Fruit fly (Drosophila melanogaster) whole organism, embryonic: ENCODE measurements around the gene ClC-c.

Source experiments
- Abd-B ChIP-seq: fragments of 200-800 bp; sonication (Bioruptor generic); optimal IDR thresholded peaks from 2 replicates; lab custom pipeline; 2018; ENCODE audit warnings: missing biosample characterization, mild to moderate bottlenecking, missing genetic modification characterization, moderate library complexity
- Blimp-1 ChIP-seq: fragments of 200-800 bp; sonication (Bioruptor generic); optimal IDR thresholded peaks from 3 replicates; lab custom pipeline; 2018; ENCODE audit warnings: missing biosample characterization, missing genetic modification characterization, mild to moderate bottlenecking, moderate library complexity, missing genetic modification reagents
- CG1024 ChIP-seq: fragments of 200-800 bp; sonication (Bioruptor generic); IDR thresholded peaks from 2 replicates; pipeline ENCODE4 v1.3.6; 2022; ENCODE audit warnings: missing biosample characterization, missing genetic modification characterization
- CG14710 ChIP-seq: fragments of 200-800 bp; sonication (Bioruptor generic); optimal IDR thresholded peaks from 3 replicates; lab custom pipeline; 2019; ENCODE audit warnings: missing biosample characterization, mild to moderate bottlenecking, missing genetic modification characterization, moderate library complexity
- CG16863 ChIP-seq: fragments of 200-800 bp; sonication (Bioruptor generic); optimal IDR thresholded peaks from 3 replicates; lab custom pipeline; 2016; ENCODE audit warnings: missing biosample characterization, missing genetic modification characterization
- CG17612 ChIP-seq: fragments of 200-800 bp; sonication (Bioruptor generic); IDR thresholded peaks from 2 replicates; pipeline ENCODE4 v1.3.6; 2022; ENCODE audit warnings: missing biosample characterization, missing genetic modification characterization
- CG17829 ChIP-seq: fragments of 200-800 bp; optimal IDR thresholded peaks from 2 replicates; lab custom pipeline; 2019; ENCODE audit warnings: missing biosample characterization, mild to moderate bottlenecking, missing genetic modification characterization, moderate library complexity
- CG18599 ChIP-seq: fragments of 200-800 bp; sonication (Bioruptor generic); optimal IDR thresholded peaks from 3 replicates; lab custom pipeline; 2017; ENCODE audit warnings: missing biosample characterization, missing genetic modification characterization, mild to moderate bottlenecking, moderate library complexity, missing genetic modification reagents
- CG34224 ChIP-seq: fragments of 200-800 bp; sonication (Bioruptor generic); IDR thresholded peaks from 3 replicates; pipeline ENCODE4 v1.3.6; 2022; ENCODE audit warnings: missing biosample characterization, missing genetic modification characterization; ENCODE audit not compliant: partially characterized antibody
- CG3726 ChIP-seq: fragments of 200-800 bp; sonication (Bioruptor generic); IDR thresholded peaks from 3 replicates; pipeline ENCODE4, ENCODE4 v1.3.6; 2022; ENCODE audit warnings: missing biosample characterization, missing genetic modification characterization
- CG6254 ChIP-seq: fragments of 200-800 bp; sonication (Bioruptor generic); optimal IDR thresholded peaks from 3 replicates; lab custom pipeline; 2017; ENCODE audit warnings: mild to moderate bottlenecking, missing biosample characterization, missing genetic modification reagents, missing genetic modification characterization
- CG9797 ChIP-seq: fragments of 200-800 bp; sonication (Bioruptor generic); optimal IDR thresholded peaks from 3 replicates; lab custom pipeline; 2018; ENCODE audit warnings: missing biosample characterization, mild to moderate bottlenecking, missing genetic modification characterization
- CTCF ChIP-seq: fragments of 200-800 bp; sonication (Bioruptor generic); optimal IDR thresholded peaks from 2 replicates; lab custom pipeline; 2017; ENCODE audit warnings: missing biosample characterization, mild to moderate bottlenecking, missing genetic modification characterization, moderate library complexity
- Chrac-16 ChIP-seq: fragments of 200-800 bp; sonication (Bioruptor generic); optimal IDR thresholded peaks from 3 replicates; lab custom pipeline; 2016; ENCODE audit warnings: missing biosample characterization, missing genetic modification characterization
- CrebB ChIP-seq: fragments of 200-800 bp; sonication (Bioruptor generic); optimal IDR thresholded peaks from 3 replicates; lab custom pipeline; 2018; ENCODE audit warnings: missing biosample characterization, mild to moderate bottlenecking, missing genetic modification characterization
- Dll ChIP-seq: fragments of 200-800 bp; sonication (Bioruptor generic); IDR thresholded peaks from 4 replicates; pipeline ENCODE4 v1.3.6; 2022; ENCODE audit warnings: missing biosample characterization, missing genetic modification characterization; ENCODE audit not compliant: partially characterized antibody
- Hey ChIP-seq: fragments of 200-800 bp; sonication (Bioruptor generic); optimal IDR thresholded peaks from 3 replicates; lab custom pipeline; 2018; ENCODE audit warnings: missing biosample characterization, mild to moderate bottlenecking, missing genetic modification characterization
- HmgZ ChIP-seq: fragments of 200-800 bp; sonication (Bioruptor generic); optimal IDR thresholded peaks from 2 replicates; lab custom pipeline; 2018; ENCODE audit warnings: missing biosample characterization, mild to moderate bottlenecking, missing genetic modification characterization
- Hmr ChIP-seq: fragments of 200-800 bp; sonication (Bioruptor generic); optimal IDR thresholded peaks from 3 replicates; lab custom pipeline; 2017; ENCODE audit warnings: mild to moderate bottlenecking, missing biosample characterization, missing genetic modification reagents, missing genetic modification characterization
- Hr3 ChIP-seq: fragments of 200-800 bp; sonication (Bioruptor generic); optimal IDR thresholded peaks from 3 replicates; lab custom pipeline; 2016; ENCODE audit warnings: missing biosample characterization, missing genetic modification characterization
- Lpt ChIP-seq: fragments of >200 bp; optimal IDR thresholded peaks from 2 replicates; lab custom pipeline; 2018; ENCODE audit warnings: missing biosample characterization, missing genetic modification characterization
- Max ChIP-seq: fragments of 200-800 bp; sonication (Bioruptor generic); optimal IDR thresholded peaks from 2 replicates; lab custom pipeline; 2016; ENCODE audit warnings: missing biosample characterization, mild to moderate bottlenecking, missing genetic modification characterization
- Myb ChIP-seq: fragments of 200-800 bp; sonication (Bioruptor generic); optimal IDR thresholded peaks from 2 replicates; lab custom pipeline; 2016; ENCODE audit warnings: missing biosample characterization, missing genetic modification characterization
- NFAT ChIP-seq: fragments of 200-800 bp; sonication (Bioruptor generic); IDR thresholded peaks from 2 replicates; pipeline ENCODE4 v1.3.6; 2022; ENCODE audit warnings: missing biosample characterization, missing genetic modification characterization
- NfI ChIP-seq: fragments of 200-800 bp; sonication (Bioruptor generic); optimal IDR thresholded peaks from 3 replicates; lab custom pipeline; 2018; ENCODE audit warnings: missing biosample characterization, mild to moderate bottlenecking, missing genetic modification characterization, moderate library complexity
- PHDP ChIP-seq: fragments of 200-800 bp; sonication (Bioruptor generic); optimal IDR thresholded peaks from 3 replicates; lab custom pipeline; 2018; ENCODE audit warnings: missing biosample characterization, mild to moderate bottlenecking, missing genetic modification characterization, moderate library complexity
- Ptx1 ChIP-seq: fragments of 200-800 bp; sonication (Bioruptor generic); IDR thresholded peaks from 2 replicates; pipeline ENCODE4 v1.3.6; 2022; ENCODE audit warnings: missing biosample characterization, missing genetic modification characterization
- Ravus ChIP-seq: fragments of 200-800 bp; sonication (Bioruptor generic); IDR thresholded peaks from 2 replicates; pipeline ENCODE4 v1.3.6; 2022; ENCODE audit warnings: missing biosample characterization, missing genetic modification characterization
- Xbp1 ChIP-seq: fragments of 200-800 bp; sonication (Bioruptor generic); optimal IDR thresholded peaks from 3 replicates; lab custom pipeline; 2016; ENCODE audit warnings: missing biosample characterization, mild to moderate bottlenecking, missing genetic modification characterization
- chm ChIP-seq: fragments of 200-800 bp; sonication (Bioruptor generic); IDR thresholded peaks from 2 replicates; pipeline ENCODE4 v1.3.6; 2022; ENCODE audit warnings: missing biosample characterization, missing genetic modification characterization
- disco-r ChIP-seq: fragments of 200-800 bp; sonication (Bioruptor generic); optimal IDR thresholded peaks from 2 replicates; lab custom pipeline; 2016; ENCODE audit warnings: missing biosample characterization, missing genetic modification characterization
- ems ChIP-seq: fragments of 200-800 bp; sonication (Bioruptor generic); optimal IDR thresholded peaks from 3 replicates; lab custom pipeline; 2016; ENCODE audit warnings: missing biosample characterization, missing genetic modification characterization
- fd102C ChIP-seq: fragments of 200-800 bp; sonication (Bioruptor generic); optimal IDR thresholded peaks from 2 replicates; lab custom pipeline; 2018; ENCODE audit warnings: missing biosample characterization, mild to moderate bottlenecking, missing genetic modification characterization, moderate library complexity
- fru ChIP-seq: fragments of >200 bp; optimal IDR thresholded peaks from 2 replicates; lab custom pipeline; 2017
- gro ChIP-seq: fragments of 200-800 bp; sonication (Bioruptor generic); optimal IDR thresholded peaks from 2 replicates; lab custom pipeline; 2016; ENCODE audit warnings: missing biosample characterization, missing genetic modification characterization
- ham ChIP-seq: fragments of 200-800 bp; sonication (Bioruptor generic); IDR thresholded peaks from 2 replicates; pipeline ENCODE4 v1.3.6; 2022; ENCODE audit warnings: missing biosample characterization, missing genetic modification characterization
- her ChIP-seq: fragments of 200-800 bp; sonication (Bioruptor generic); optimal IDR thresholded peaks from 2 replicates; lab custom pipeline; 2016; ENCODE audit warnings: missing biosample characterization, missing genetic modification characterization
- ind ChIP-seq: fragments of 200-800 bp; sonication (Bioruptor generic); optimal IDR thresholded peaks from 3 replicates; lab custom pipeline; 2016; ENCODE audit warnings: missing biosample characterization, missing genetic modification characterization
- jigr1 ChIP-seq: fragments of 200-800 bp; sonication (Bioruptor generic); IDR thresholded peaks from 3 replicates; pipeline ENCODE4 v1.3.6; 2022; ENCODE audit warnings: missing biosample characterization, missing genetic modification characterization
- lmd ChIP-seq: fragments of 200-800 bp; sonication (Bioruptor generic); IDR thresholded peaks from 2 replicates; pipeline ENCODE4 v1.3.6; 2022; ENCODE audit warnings: missing biosample characterization, missing genetic modification characterization
- pan ChIP-seq, 4 experiments: fragments of >200 bp in 3 of 4; fragments of 200-800 bp in 1 of 4; sonication (Bioruptor generic) in 1 of 4; optimal IDR thresholded peaks in 3 of 4; IDR thresholded peaks in 1 of 4; 2 replicates each; pipeline versions ENCODE4 v1.3.6 to Lab custom; 2017 to 2022; ENCODE audit warnings: missing biosample characterization in 2 of 4, missing genetic modification characterization in 2 of 4, mixed read lengths in 1 of 4
- pfk ChIP-seq: fragments of 200-800 bp; sonication (Bioruptor generic); optimal IDR thresholded peaks from 2 replicates; lab custom pipeline; 2018; ENCODE audit warnings: missing biosample characterization, mild to moderate bottlenecking, missing genetic modification characterization, moderate library complexity
- phol ChIP-seq: fragments of 200-800 bp; sonication (Bioruptor generic); optimal IDR thresholded peaks from 3 replicates; lab custom pipeline; 2018; ENCODE audit warnings: missing biosample characterization, mild to moderate bottlenecking, missing genetic modification characterization, moderate library complexity
- pita ChIP-seq: fragments of 200-800 bp; sonication (Bioruptor generic); optimal IDR thresholded peaks from 2 replicates; lab custom pipeline; 2017; ENCODE audit warnings: missing biosample characterization, mild to moderate bottlenecking, missing genetic modification characterization
- schlank ChIP-seq: fragments of 200-800 bp; sonication (Bioruptor generic); optimal IDR thresholded peaks from 2 replicates; lab custom pipeline; 2018; ENCODE audit warnings: missing biosample characterization, mild to moderate bottlenecking, missing genetic modification characterization
- shn ChIP-seq: fragments of 200-800 bp; sonication (Bioruptor generic); optimal IDR thresholded peaks from 3 replicates; lab custom pipeline; 2016; ENCODE audit warnings: missing biosample characterization, missing genetic modification characterization
- slbo ChIP-seq: fragments of 200-800 bp; sonication (Bioruptor generic); IDR thresholded peaks from 2 replicates; pipeline ENCODE4 v1.3.6; 2022; ENCODE audit warnings: missing biosample characterization, missing genetic modification characterization
- sna ChIP-seq: fragments of 200-800 bp; sonication (Bioruptor generic); IDR thresholded peaks from 2 replicates; pipeline ENCODE4 v1.3.6; 2022; ENCODE audit warnings: missing biosample characterization, missing genetic modification characterization; ENCODE audit not compliant: partially characterized antibody

ClC-c gene

DNA sequence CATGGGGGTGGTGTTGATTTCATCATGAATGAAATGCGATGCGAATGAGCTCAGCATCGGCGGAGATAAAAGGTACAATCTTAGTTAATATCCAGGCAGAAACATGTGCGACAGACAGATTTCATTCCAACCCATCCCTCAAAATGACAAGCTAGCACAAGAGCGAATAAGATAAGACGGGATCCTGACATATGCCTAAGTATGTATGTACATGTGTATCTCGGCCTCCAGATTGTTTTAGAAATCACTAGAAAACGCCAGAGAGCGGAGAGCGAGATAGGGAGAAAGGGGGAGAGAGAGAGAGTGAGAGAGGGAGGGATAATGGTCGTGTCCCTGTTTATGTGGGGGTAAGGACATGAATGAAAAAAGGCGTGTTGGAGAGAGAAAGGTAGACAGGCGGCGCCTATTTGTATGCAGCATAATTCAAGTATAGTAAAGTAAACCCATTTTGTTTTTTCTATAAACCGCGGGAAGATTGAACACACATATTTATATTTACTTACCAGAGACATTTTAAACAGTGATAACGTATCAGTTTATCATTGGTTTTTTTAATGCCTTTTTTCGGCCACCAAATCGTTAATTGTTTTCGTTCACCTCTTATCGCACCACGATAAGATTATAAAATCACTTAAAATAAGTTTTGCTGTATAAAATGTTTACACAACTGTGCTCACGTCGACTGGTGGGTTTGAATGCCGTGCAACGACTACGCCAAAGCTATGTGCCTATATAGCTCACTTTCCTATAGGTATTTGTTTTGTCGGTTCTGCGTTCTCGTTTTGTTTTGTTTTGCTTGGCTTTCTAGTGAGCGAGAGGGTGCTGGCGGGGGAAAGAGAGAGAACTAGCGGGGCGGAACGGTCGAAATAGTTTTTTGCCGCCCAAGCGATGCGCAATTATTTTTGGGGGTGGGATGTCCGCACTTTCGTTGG is 40.0 kb upstream of the ClC-c start (continued):
- TF ChIP-seq CG34224 (GFP tag; lab: Robert Waterston, UW) (peak; percentile 28; the same call in 2 of the 3 replicates), CG1024 (GFP tag; lab: Robert Waterston, UW) (no peak), slbo (GFP tag; lab: Robert Waterston, UW) (peak; percentile 35; the same call in 1 of the 2 replicates), CG18599 (GFP tag; lab: Kevin White, UChicago) (peak; percentile 53), Ptx1 (GFP tag; lab: Robert Waterston, UW) (no peak), Ravus (GFP tag; lab: Robert Waterston, UW) (no peak), CTCF (GFP tag; lab: Kevin White, UChicago) (no peak), NfI (GFP tag; lab: Kevin White, UChicago) (no peak), NFAT (GFP tag; lab: Robert Waterston, UW) (peak; percentile 47; the same call in 1 of the 2 replicates), CG17612 (GFP tag; lab: Robert Waterston, UW) (0 out of 2 replicates have a peak, but pooled peaks have one; percentile 10), Chrac-16 (no peak)

DNA sequence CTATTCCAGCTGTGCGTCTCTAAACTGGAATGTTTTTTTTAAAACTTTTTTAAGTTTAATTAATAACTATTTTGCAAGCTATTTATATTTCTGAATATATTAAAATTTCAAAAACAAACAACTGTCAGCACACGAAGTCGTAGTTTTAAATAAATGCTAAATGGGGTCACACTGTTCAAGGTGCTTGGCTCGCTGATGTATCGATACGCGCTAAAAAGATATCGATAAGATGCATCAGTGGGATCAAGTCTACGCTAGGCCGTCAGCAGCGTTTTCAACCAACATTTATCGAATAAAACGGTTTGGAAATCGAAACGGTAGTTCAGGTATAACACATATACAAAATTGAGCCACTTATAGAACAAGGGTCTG is 39.4 kb upstream of the ClC-c start, which contains the start of gene Diap1:
Diap1 (minus strand) TSS at position 148 of the 372 bp plus-strand sequence.
- TF ChIP-seq phol (tag; lab: Kevin White, UChicago): peak; percentile 40
- no peak for TF ChIP-seq jigr1
- TF ChIP-seq Blimp-1 (GFP tag; lab: Kevin White, UChicago): peak; percentile 15
- TF ChIP-seq CG16863: no peak
- no peak for TF ChIP-seq PHDP (tag; lab: Kevin White, UChicago)
- peak; percentile 64 for TF ChIP-seq pfk (GFP tag; lab: Kevin White, UChicago)
- no peak for TF ChIP-seq CG17829 (tag; lab: Kevin White, UChicago)
- peak; percentile 91 for TF ChIP-seq sna (GFP tag; lab: Robert Waterston, UW)
- peak; percentile 31 for TF ChIP-seq Hmr
- peak; percentile 100 for TF ChIP-seq CG14710 (tag; lab: Kevin White, UChicago)
- TF ChIP-seq Abd-B: no peak
- no peak for TF ChIP-seq lmd
- no peak for TF ChIP-seq CrebB (tag; lab: Kevin White, UChicago)
- TF ChIP-seq disco-r: no peak
- no peak for TF ChIP-seq fd102C
- TF ChIP-seq Max: no peak
- TF ChIP-seq schlank (tag; lab: Kevin White, UChicago): no peak
- no peak for TF ChIP-seq Hr3
- peak; percentile 87 for TF ChIP-seq pita (GFP tag; lab: Kevin White, UChicago)
- TF ChIP-seq CG9797 (GFP tag; lab: Kevin White, UChicago): peak; percentile 62
- TF ChIP-seq gro (GFP tag; lab: Kevin White, UChicago): peak; percentile 4
- TF ChIP-seq Dll: peak; percentile 91
- peak; percentile 79 for TF ChIP-seq Myb
- TF ChIP-seq Lpt (GFP tag; lab: Kevin White, UChicago): no peak
- no peak for TF ChIP-seq Hey
- TF ChIP-seq pan (optimal IDR thresholded peaks at IDR 0.05; lab: Kevin White, UChicago): no peak
- no peak for TF ChIP-seq pan (GFP tag; optimal IDR thresholded peaks at IDR 0.05 in 1 of 2, IDR thresholded peaks at IDR 0.05 in 1 of 2)
- no peak for TF ChIP-seq Xbp1 (GFP tag; lab: Kevin White, UChicago)
- no peak for TF ChIP-seq CG3726 (GFP tag; lab: Robert Waterston, UW)
- TF ChIP-seq CG6254 (GFP tag; lab: Kevin White, UChicago): no peak
- TF ChIP-seq HmgZ (tag; lab: Kevin White, UChicago): no peak
- TF ChIP-seq ems (GFP tag; lab: Kevin White, UChicago): no peak
- no peak for TF ChIP-seq her
- TF ChIP-seq chm (GFP tag; lab: Robert Waterston, UW): no peak
- TF ChIP-seq fru (lab: Kevin White, UChicago): no peak
- no peak for TF ChIP-seq shn (GFP tag; lab: Kevin White, UChicago)
- no peak for TF ChIP-seq ham (GFP tag; lab: Robert Waterston, UW)
- no peak for TF ChIP-seq ind (GFP tag; lab: Kevin White, UChicago)
